Worm (Caenorhabditis elegans) whole organism, late embryonic: ENCODE data around the gene rps-4.

ENCODE experiments used
- C08G9.2 ChIP-seq: sonication (generic microtip); optimal IDR thresholded peaks from 2 replicates; lab custom pipeline; 2016; ENCODE audit warnings: mild to moderate bottlenecking, missing genetic modification characterization, moderate library complexity, missing compliant biosample characterization
- C38D4.7 ChIP-seq: fragments of 200-800 bp; sonication (Bioruptor generic); optimal IDR thresholded peaks from 2 replicates; lab custom pipeline; 2018; ENCODE audit warnings: mild to moderate bottlenecking, missing genetic modification characterization, moderate library complexity, missing compliant biosample characterization
- F13H6.1 ChIP-seq: sonication (generic microtip); optimal IDR thresholded peaks from 2 replicates; lab custom pipeline; 2016; ENCODE audit warnings: missing genetic modification characterization, missing compliant biosample characterization
- K09A11.1 ChIP-seq: sonication (generic microtip); optimal IDR thresholded peaks from 2 replicates; lab custom pipeline; 2017; ENCODE audit warnings: antibody characterized with exemption, mild to moderate bottlenecking, missing genetic modification characterization, missing compliant biosample characterization; ENCODE audit not compliant: insufficient read depth
- T23F11.4 ChIP-seq: fragments of 200-800 bp; sonication (Bioruptor generic); optimal IDR thresholded peaks from 2 replicates; lab custom pipeline; 2018; ENCODE audit warnings: mild to moderate bottlenecking, missing genetic modification characterization, missing compliant biosample characterization
- Y22D7AL.16 ChIP-seq: sonication (generic microtip); optimal IDR thresholded peaks from 2 replicates; lab custom pipeline; 2016; ENCODE audit warnings: missing genetic modification characterization, missing compliant biosample characterization
- ceh-18 ChIP-seq: sonication (generic microtip); optimal IDR thresholded peaks from 2 replicates; lab custom pipeline; 2016; ENCODE audit warnings: missing genetic modification characterization, missing compliant biosample characterization
- ceh-2 ChIP-seq: sonication (generic microtip); optimal IDR thresholded peaks from 2 replicates; lab custom pipeline; 2016; ENCODE audit warnings: missing genotype, missing genetic modification characterization, missing compliant biosample characterization
- ceh-24 ChIP-seq: sonication (generic microtip); optimal IDR thresholded peaks from 2 replicates; lab custom pipeline; 2016; ENCODE audit warnings: mild to moderate bottlenecking, missing genetic modification characterization, missing compliant biosample characterization
- ceh-48 ChIP-seq: sonication (generic microtip); optimal IDR thresholded peaks from 2 replicates; lab custom pipeline; 2016; ENCODE audit warnings: missing genetic modification characterization, inconsistent platforms, missing compliant biosample characterization
- ceh-9 ChIP-seq: sonication (generic microtip); optimal IDR thresholded peaks from 2 replicates; lab custom pipeline; 2016; ENCODE audit warnings: mild to moderate bottlenecking, missing genetic modification characterization, inconsistent platforms, missing compliant biosample characterization
- dmd-4 ChIP-seq: sonication (generic microtip); optimal IDR thresholded peaks from 2 replicates; lab custom pipeline; 2016; ENCODE audit warnings: borderline replicate concordance, missing genetic modification characterization, missing compliant biosample characterization
- elt-4 ChIP-seq: sonication (generic microtip); optimal IDR thresholded peaks from 2 replicates; lab custom pipeline; 2016; ENCODE audit warnings: missing genetic modification characterization, missing compliant biosample characterization
- eyg-1 ChIP-seq: sonication (generic microtip); optimal IDR thresholded peaks from 2 replicates; lab custom pipeline; 2016; ENCODE audit warnings: missing genotype, missing genetic modification characterization, missing compliant biosample characterization
- fax-1 ChIP-seq: sonication (generic microtip); optimal IDR thresholded peaks from 2 replicates; lab custom pipeline; 2016; ENCODE audit warnings: missing genotype, missing genetic modification characterization, missing compliant biosample characterization
- fkh-10 ChIP-seq: fragments of 150-350 bp; optimal IDR thresholded peaks from 2 replicates; lab custom pipeline; 2014; ENCODE audit warnings: missing biosample characterization, missing genetic modification reagents, missing genetic modification characterization
- hlh-15 ChIP-seq: sonication (generic microtip); optimal IDR thresholded peaks from 2 replicates; lab custom pipeline; 2016; ENCODE audit warnings: missing genetic modification characterization, missing compliant biosample characterization
- lim-6 ChIP-seq: sonication (generic microtip); optimal IDR thresholded peaks from 2 replicates; lab custom pipeline; 2016; ENCODE audit warnings: missing genetic modification characterization, missing compliant biosample characterization
- nfya-1 ChIP-seq: sonication (generic microtip); optimal IDR thresholded peaks from 2 replicates; lab custom pipeline; 2017; ENCODE audit warnings: missing genetic modification characterization, mild to moderate bottlenecking, missing compliant biosample characterization, antibody characterized with exemption, moderate library complexity
- nhr-11 ChIP-seq: fragments of 150-350 bp; optimal IDR thresholded peaks from 2 replicates; lab custom pipeline; 2014; ENCODE audit warnings: missing biosample characterization, missing genetic modification characterization
- nhr-232 ChIP-seq: sonication (generic microtip); optimal IDR thresholded peaks from 2 replicates; lab custom pipeline; 2016; ENCODE audit warnings: missing genetic modification characterization, missing compliant biosample characterization
- odd-2 ChIP-seq: sonication (generic microtip); optimal IDR thresholded peaks from 2 replicates; lab custom pipeline; 2017; ENCODE audit warnings: antibody characterized with exemption, mild to moderate bottlenecking, missing genetic modification characterization, missing compliant biosample characterization
- pat-9 ChIP-seq: fragments of 200-800 bp; sonication (Bioruptor generic); optimal IDR thresholded peaks from 2 replicates; lab custom pipeline; 2018; ENCODE audit warnings: mild to moderate bottlenecking, missing genetic modification characterization, moderate library complexity, missing compliant biosample characterization
- pha-2 ChIP-seq: sonication (generic microtip); optimal IDR thresholded peaks from 2 replicates; lab custom pipeline; 2017; ENCODE audit warnings: mild to moderate bottlenecking, missing genetic modification characterization, missing compliant biosample characterization
- sox-4 ChIP-seq: sonication (generic microtip); optimal IDR thresholded peaks from 2 replicates; lab custom pipeline; 2017; ENCODE audit warnings: mild to moderate bottlenecking, missing genetic modification characterization, inconsistent platforms, missing compliant biosample characterization
- tbx-7 ChIP-seq: sonication (generic microtip); optimal IDR thresholded peaks from 2 replicates; lab custom pipeline; 2016; ENCODE audit warnings: missing genotype, missing genetic modification characterization, missing compliant biosample characterization
- ttx-3 ChIP-seq: sonication (generic microtip); optimal IDR thresholded peaks from 2 replicates; lab custom pipeline; 2016; ENCODE audit warnings: missing genetic modification reagents, missing genetic modification characterization, missing compliant biosample characterization
- unc-42 ChIP-seq: sonication (generic microtip); optimal IDR thresholded peaks from 2 replicates; lab custom pipeline; 2016; ENCODE audit warnings: missing genotype, missing genetic modification characterization, missing compliant biosample characterization
- zip-5 ChIP-seq: sonication (generic microtip); optimal IDR thresholded peaks from 2 replicates; lab custom pipeline; 2016; ENCODE audit warnings: missing genetic modification characterization, missing compliant biosample characterization
- ztf-16 ChIP-seq: sonication (generic microtip); optimal IDR thresholded peaks from 2 replicates; lab custom pipeline; 2017; ENCODE audit warnings: missing genetic modification characterization, missing compliant biosample characterization

Gene rps-4

DNA sequence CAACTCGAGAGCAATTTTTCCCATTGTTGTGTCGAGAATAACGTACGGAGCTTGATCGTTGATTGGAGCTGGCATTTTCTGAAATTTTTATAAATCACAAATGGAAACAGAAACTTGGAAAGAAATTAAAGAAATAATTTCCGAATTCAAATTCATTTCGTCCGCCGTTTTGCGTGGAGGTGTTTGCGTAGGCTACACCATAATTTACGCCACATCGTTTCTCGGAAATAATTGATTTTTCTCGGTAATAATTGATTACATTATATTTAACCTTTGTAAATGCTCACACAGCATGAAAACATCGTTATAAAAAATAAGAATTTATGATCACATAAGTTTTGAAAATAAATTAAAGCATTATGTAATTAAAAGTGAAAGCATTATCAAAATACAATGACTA, 48.7 kb upstream of the rps-4 start, which contains the start of gene cyn-12:
Gene cyn-12 (minus strand): TSS at position 78 of the 400 bp plus-strand sequence.
- TF ChIP-seq ceh-48 (peak; percentile 61), unc-42 (tag; lab: Kevin White, UChicago) (peak; percentile 71), ceh-24 (no peak), Y22D7AL.16 (tag; lab: Kevin White, UChicago) (no peak)

DNA sequence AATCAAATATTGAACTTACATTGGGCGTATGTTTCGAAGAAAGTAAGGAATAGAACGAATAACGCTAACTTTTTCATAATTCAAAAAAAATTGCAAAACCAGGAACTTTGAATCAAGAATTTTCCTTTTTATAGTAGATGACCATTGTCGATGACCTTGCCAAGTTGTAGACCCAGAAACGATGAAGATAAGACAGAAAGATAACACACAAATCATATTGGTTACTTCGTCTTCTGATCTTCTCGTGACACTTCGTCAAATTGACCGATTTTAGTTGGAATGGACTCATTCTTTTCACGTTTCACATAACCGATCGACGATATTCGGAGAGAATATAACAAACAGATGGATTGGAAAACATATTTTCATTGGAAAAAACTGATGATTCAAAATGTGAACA, 47.3 kb upstream of the rps-4 start, which contains the start of gene grsp-3:
Gene grsp-3 (minus strand): TSS at position 149 of the 400 bp plus-strand sequence.
- TF ChIP-seq F13H6.1 (tag; lab: Kevin White, UChicago) (no peak), nhr-11 (tag; lab: Kevin White, UChicago) (no peak)

DNA sequence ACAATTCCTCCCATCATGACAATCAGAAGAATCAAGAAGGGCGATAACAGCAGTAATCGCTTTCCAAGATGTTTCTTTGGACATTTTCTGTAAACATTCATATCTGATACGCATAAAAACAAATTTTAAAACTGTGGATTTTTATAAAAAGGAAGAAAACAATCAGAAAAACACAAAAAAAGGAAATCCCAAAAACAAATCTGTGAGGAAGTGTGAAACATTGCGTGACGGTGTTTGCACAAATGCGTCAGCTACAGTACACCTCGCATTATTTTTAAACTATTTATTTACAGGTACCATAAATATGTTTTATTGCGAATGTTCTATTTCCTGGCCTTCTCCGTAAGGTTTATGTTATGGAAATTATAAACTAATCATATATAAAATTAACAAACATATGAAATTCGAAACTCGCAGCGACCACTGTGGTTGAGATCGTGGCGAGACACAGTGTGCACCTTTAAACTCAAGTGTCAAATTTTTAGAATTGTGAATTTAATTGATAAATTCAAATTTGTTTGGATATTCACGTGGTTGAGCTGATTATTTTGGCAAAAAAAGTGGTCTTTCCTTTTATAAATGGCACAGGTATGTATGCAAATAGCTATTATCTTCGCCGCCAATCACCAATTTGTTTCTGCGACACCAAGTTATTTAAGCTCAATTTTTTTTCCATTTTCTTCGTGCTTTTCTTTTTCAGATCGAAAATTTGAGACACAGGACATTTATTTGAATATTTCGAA, 37.0 kb upstream of the rps-4 start, which contains the start of the genes C34D4.10 and str-48:
Gene C34D4.10 (minus strand): TSS at position 101 of the 743 bp plus-strand sequence.
Gene str-48 (plus strand): TSS at position 693 of the 743 bp plus-strand sequence.
- no peak for TF ChIP-seq T23F11.4
- no peak for TF ChIP-seq ztf-16 (tag; lab: Kevin White, UChicago)
- TF ChIP-seq nhr-232, result no peak
- TF ChIP-seq ceh-18, result no peak
- no peak for TF ChIP-seq nhr-11 (tag; lab: Kevin White, UChicago)
- no peak for TF ChIP-seq hlh-15
- TF ChIP-seq ceh-2, result no peak
- TF ChIP-seq dmd-4 (tag; lab: Kevin White, UChicago), result no peak

DNA sequence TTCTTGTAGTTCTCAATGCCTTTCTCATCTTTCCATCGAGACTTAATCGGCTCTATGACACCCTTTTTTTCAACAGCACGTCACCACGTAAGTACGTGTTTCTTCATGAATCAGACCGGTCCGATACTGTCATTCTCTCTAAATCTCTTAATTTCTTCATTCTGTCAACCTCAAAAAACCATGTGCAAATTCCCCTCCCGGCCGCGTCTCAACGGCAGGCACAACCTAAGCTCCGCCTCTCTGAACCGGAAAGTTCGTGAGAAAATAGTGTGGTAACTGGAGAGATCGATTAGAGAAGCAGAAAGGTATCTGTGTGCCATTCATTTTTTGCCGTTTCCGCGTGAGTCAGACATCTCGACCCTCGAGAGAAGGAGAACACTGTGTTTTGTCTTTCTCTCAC, 30.1 kb upstream of the rps-4 start, which contains the start of gene nas-8:
Gene nas-8 (plus strand): TSS at position 301 of the 400 bp plus-strand sequence.
- TF ChIP-seq nfya-1 (tag; lab: Kevin White, UChicago) (no peak), fkh-10 (no peak), fax-1 (tag; lab: Kevin White, UChicago) (no peak), eyg-1 (tag; lab: Kevin White, UChicago) (no peak), C08G9.2 (tag; lab: Kevin White, UChicago) (no peak), elt-4 (tag; lab: Kevin White, UChicago) (no peak), nhr-11 (tag; lab: Kevin White, UChicago) (no peak), odd-2 (tag; lab: Kevin White, UChicago) (no peak), ceh-2 (no peak), pat-9 (tag; lab: Kevin White, UChicago) (no peak), lim-6 (tag; lab: Kevin White, UChicago) (no peak), zip-5 (tag; lab: Kevin White, UChicago) (no peak), ceh-48 (no peak), C38D4.7 (GFP tag; lab: Kevin White, UChicago) (no peak), K09A11.1 (tag; lab: Kevin White, UChicago) (no peak), dmd-4 (tag; lab: Kevin White, UChicago) (no peak), F13H6.1 (tag; lab: Kevin White, UChicago) (no peak), ttx-3 (tag; lab: Kevin White, UChicago) (no peak)
- TF ChIP-seq, all 69 proteins: peak for 0

DNA sequence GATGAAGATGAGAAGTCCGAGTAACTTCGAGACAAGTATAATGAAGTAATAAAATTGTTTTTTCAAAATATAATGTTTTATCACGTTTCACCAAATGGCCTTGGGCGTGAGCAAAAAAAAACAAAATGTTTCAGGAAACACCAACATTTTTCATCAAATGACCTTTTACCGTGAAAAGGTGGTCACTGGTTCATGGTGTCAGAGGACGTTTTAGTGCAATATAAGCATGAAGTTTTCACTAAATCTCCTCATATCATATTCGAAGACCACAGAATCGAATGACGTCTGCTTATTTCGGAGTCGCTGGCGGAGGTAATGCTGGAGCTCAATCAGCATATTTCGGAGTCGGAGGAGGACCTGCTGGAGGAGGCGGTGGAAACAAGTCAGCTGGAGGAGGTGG, 26.9 kb upstream of the rps-4 start, which contains the start of the genes ZC477.7 and ssq-3:
Gene ZC477.7 (minus strand): TSS at position 101 of the 400 bp plus-strand sequence.
Gene ssq-3 (plus strand): TSS at position 251 of the 400 bp plus-strand sequence.
- TF ChIP-seq tbx-7 (tag; lab: Kevin White, UChicago), result no peak
- TF ChIP-seq pha-2 (tag; lab: Kevin White, UChicago), result no peak
- TF ChIP-seq ceh-9 (tag; lab: Kevin White, UChicago), result no peak
- no peak for TF ChIP-seq sox-4
- TF ChIP-seq odd-2 (tag; lab: Kevin White, UChicago), result no peak
